Worm (Caenorhabditis elegans): ENCODE data around the gene C15C7.4.

C15C7.4 gene

DNA sequence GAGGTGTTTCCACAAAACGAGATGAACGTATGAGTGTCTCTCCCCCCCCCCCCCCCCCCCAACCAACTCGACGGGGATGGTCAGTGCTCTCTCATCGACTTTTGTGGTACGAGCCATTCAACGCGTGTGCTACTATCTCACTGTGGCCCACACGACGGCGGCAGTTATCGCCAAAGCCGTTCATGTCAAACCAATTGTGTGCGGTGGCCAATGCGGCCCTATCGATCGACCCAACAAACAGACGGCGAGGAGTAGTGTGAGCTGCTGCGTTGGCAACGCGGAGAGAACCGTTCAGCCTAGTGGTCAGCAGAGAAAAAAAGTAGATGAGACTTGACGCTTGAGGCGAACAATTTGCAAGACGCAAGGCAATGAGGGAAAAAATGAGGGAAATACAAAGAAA, 42.5 kb upstream of the C15C7.4 start (continued):
- TF ChIP-seq dmd-4 (tag; optimal IDR thresholded peaks at IDR 0.05; ENCODE audit: borderline replicate concordance): no peak
- TF ChIP-seq dve-1 (tag; optimal IDR thresholded peaks at IDR 0.05): no peak
- no peak for TF ChIP-seq fkh-10 (GFP tag; optimal IDR thresholded peaks at IDR 0.05)
- TF ChIP-seq C08G9.2 (tag; optimal IDR thresholded peaks at IDR 0.05): no peak
- no peak for TF ChIP-seq ztf-16 (tag; optimal IDR thresholded peaks at IDR 0.05)
- no peak for TF ChIP-seq hlh-8 (tag; optimal IDR thresholded peaks at IDR 0.05)
- no peak for TF ChIP-seq pqm-1 (tag; optimal IDR thresholded peaks at IDR 0.05)
- no peak for TF ChIP-seq npax-4 (tag; optimal IDR thresholded peaks at IDR 0.05)
- TF ChIP-seq elt-4 (tag; optimal IDR thresholded peaks at IDR 0.05): no peak
- no peak for TF ChIP-seq ref-2 (tag; optimal IDR thresholded peaks at IDR 0.05)
- no peak for TF ChIP-seq fkh-6 (tag; optimal IDR thresholded peaks at IDR 0.05)
- TF ChIP-seq sdc-2 (tag; optimal IDR thresholded peaks at IDR 0.05): no peak
- no peak for TF ChIP-seq ceh-30 (tag; optimal IDR thresholded peaks at IDR 0.05)
- no peak; the same call in 1 of the 2 replicates for TF ChIP-seq sox-2 (GFP tag; IDR thresholded peaks at IDR 0.05)
- TF ChIP-seq lim-6 (tag; optimal IDR thresholded peaks at IDR 0.05): no peak
- TF ChIP-seq lin-11 (tag; optimal IDR thresholded peaks at IDR 0.05): no peak
- no peak for TF ChIP-seq ceh-2 (tag; optimal IDR thresholded peaks at IDR 0.05)
- no peak for TF ChIP-seq pha-4 (tag; optimal IDR thresholded peaks at IDR 0.05)
- no peak for TF ChIP-seq pax-1 (tag; optimal IDR thresholded peaks at IDR 0.05)
- TF ChIP-seq unc-42 (tag; optimal IDR thresholded peaks at IDR 0.05): no peak
- TF ChIP-seq ama-1 (optimal IDR thresholded peaks at IDR 0.05): no peak
- no peak for TF ChIP-seq pros-1 (tag; optimal IDR thresholded peaks at IDR 0.05)
- TF ChIP-seq tbx-7 (tag; optimal IDR thresholded peaks at IDR 0.05): no peak
- TF ChIP-seq tbx-2 (tag; optimal IDR thresholded peaks at IDR 0.05): peak; percentile 59

DNA sequence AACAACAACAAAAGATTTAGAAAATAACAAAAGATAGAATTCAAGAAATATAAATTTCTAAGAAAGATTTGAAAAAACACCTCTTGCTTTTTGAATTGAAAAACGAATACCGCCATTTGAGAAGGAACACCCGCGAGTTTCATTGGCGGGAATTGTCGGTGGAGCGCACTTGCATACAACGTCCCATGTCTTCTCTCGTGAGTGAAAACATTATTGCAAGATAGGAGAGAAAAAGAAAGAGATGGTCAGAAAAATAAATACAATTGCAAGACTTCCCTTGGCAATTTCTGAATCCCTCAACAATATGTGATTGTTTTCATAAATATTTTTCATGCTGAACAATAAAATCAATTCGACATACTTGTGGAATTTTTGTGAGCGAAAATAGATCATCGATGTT, 39.2 kb upstream of the C15C7.4 start, which contains the start of gene K10B3.5:
TSS of gene K10B3.5 (minus strand) at position 343 of the 400 bp plus-strand sequence.
- TF ChIP-seq tbx-7 (tag; optimal IDR thresholded peaks at IDR 0.05) (no peak), sox-4 (tag; optimal IDR thresholded peaks at IDR 0.05) (no peak), unc-42 (tag; optimal IDR thresholded peaks at IDR 0.05) (peak; percentile 33), ceh-18 (tag; optimal IDR thresholded peaks at IDR 0.05) (peak; percentile 34), Y22D7AL.16 (tag; optimal IDR thresholded peaks at IDR 0.05) (no peak), sdc-2 (tag; optimal IDR thresholded peaks at IDR 0.05) (peak; percentile 14), nfya-1 (tag; optimal IDR thresholded peaks at IDR 0.05) (peak; percentile 59), elt-2 (tag; optimal IDR thresholded peaks at IDR 0.05) (peak; percentile 19), pax-1 (tag; optimal IDR thresholded peaks at IDR 0.05) (peak; percentile 44), mec-3 (tag; optimal IDR thresholded peaks at IDR 0.05; ENCODE audit: borderline replicate concordance) (no peak), nhr-11 (tag; optimal IDR thresholded peaks at IDR 0.05) (no peak), rnt-1 (tag; optimal IDR thresholded peaks at IDR 0.05) (peak; percentile 17), hlh-30 (tag; optimal IDR thresholded peaks at IDR 0.05; ENCODE audit: insufficient read depth) (peak; percentile 89), ceh-34 (tag; optimal IDR thresholded peaks at IDR 0.05) (peak; percentile 48), ets-4 (tag; optimal IDR thresholded peaks at IDR 0.05) (no peak), ceh-31 (tag; optimal IDR thresholded peaks at IDR 0.05) (peak; percentile 59), ceh-22 (tag; optimal IDR thresholded peaks at IDR 0.05) (no peak), ceh-24 (tag; optimal IDR thresholded peaks at IDR 0.05) (no peak), ama-1 (optimal IDR thresholded peaks at IDR 0.05) (no peak)

DNA sequence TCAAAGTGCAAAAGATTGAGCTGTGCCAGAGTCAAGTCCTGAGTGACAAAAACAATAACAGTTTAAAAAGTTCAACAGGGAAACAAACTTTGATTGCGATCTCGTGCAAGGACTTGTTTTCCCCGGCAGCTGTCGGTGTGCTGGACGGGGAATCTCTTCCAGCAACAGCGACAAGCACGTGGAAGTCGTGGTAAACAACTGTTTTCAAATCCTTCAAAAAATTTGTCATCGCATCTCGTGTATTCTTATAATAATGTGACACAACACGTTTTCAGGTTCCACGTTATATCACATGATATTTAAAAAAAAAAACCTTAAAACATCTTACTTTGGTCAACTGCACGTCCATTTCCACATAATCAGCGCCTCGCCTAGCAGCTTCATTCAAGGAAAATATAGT, 36.8 kb upstream of the C15C7.4 start:
- TF ChIP-seq elt-2 (tag; optimal IDR thresholded peaks at IDR 0.05) (no peak), tbx-7 (tag; optimal IDR thresholded peaks at IDR 0.05) (no peak), ceh-24 (tag; optimal IDR thresholded peaks at IDR 0.05) (no peak), ztf-16 (tag; optimal IDR thresholded peaks at IDR 0.05) (no peak), hlh-13 (GFP tag; optimal IDR thresholded peaks at IDR 0.05) (no peak), ceh-30 (tag; optimal IDR thresholded peaks at IDR 0.05) (no peak)

DNA sequence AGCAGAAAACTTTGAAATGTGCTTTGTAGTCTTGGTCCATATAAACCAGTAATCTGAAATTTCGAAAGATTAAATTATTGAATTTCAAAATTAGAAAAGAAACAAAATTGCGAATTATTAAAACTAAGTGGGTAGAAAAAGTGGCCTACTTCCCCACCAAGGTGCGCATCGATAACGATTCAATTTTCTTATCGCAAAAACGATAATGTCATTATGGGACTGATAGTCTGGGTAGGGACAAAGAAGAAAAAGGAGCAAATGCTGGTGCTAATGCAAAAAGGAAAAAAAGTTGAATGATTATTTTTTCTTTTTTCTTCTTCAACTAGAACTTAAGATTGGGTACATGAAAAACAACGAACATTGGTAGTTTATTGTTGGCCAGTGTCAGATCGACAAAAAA, 34.8 kb upstream of the C15C7.4 start, which contains the start of gene gpcp-1:
TSS of gene gpcp-1 (minus strand) at position 53 of the 400 bp plus-strand sequence.
- TF ChIP-seq K09A11.1 (tag; optimal IDR thresholded peaks at IDR 0.05; ENCODE audit: insufficient read depth) (no peak), elt-2 (tag; optimal IDR thresholded peaks at IDR 0.05) (peak; percentile 91)
